Worm (Caenorhabditis elegans) whole organism, late embryonic: ENCODE results near the gene R01H2.7.
A peak's percentile ranks its signal among the peaks of the same experiment; 100 is the strongest.

Source experiments
- C08G9.2 ChIP-seq: sonication (generic microtip); optimal IDR thresholded peaks from 2 replicates; lab custom pipeline; 2016; ENCODE audit warnings: mild to moderate bottlenecking, missing genetic modification characterization, moderate library complexity, missing compliant biosample characterization
- C38D4.7 ChIP-seq: fragments of 200-800 bp; sonication (Bioruptor generic); optimal IDR thresholded peaks from 2 replicates; lab custom pipeline; 2018; ENCODE audit warnings: mild to moderate bottlenecking, missing genetic modification characterization, moderate library complexity, missing compliant biosample characterization
- F13H6.1 ChIP-seq: sonication (generic microtip); optimal IDR thresholded peaks from 2 replicates; lab custom pipeline; 2016; ENCODE audit warnings: missing genetic modification characterization, missing compliant biosample characterization
- K02D7.2 ChIP-seq: sonication (generic microtip); optimal IDR thresholded peaks from 2 replicates; lab custom pipeline; 2017; ENCODE audit warnings: mild to moderate bottlenecking, missing genetic modification characterization, missing compliant biosample characterization
- T23F11.4 ChIP-seq: fragments of 200-800 bp; sonication (Bioruptor generic); optimal IDR thresholded peaks from 2 replicates; lab custom pipeline; 2018; ENCODE audit warnings: mild to moderate bottlenecking, missing genetic modification characterization, missing compliant biosample characterization
- Y22D7AL.16 ChIP-seq: sonication (generic microtip); optimal IDR thresholded peaks from 2 replicates; lab custom pipeline; 2016; ENCODE audit warnings: missing genetic modification characterization, missing compliant biosample characterization
- ahr-1 ChIP-seq: sonication (generic microtip); optimal IDR thresholded peaks from 2 replicates; lab custom pipeline; 2016; ENCODE audit warnings: missing genetic modification characterization, missing compliant biosample characterization
- ama-1 ChIP-seq: fragments of 150-350 bp; optimal IDR thresholded peaks from 2 replicates; lab custom pipeline; 2014
- ceh-14 ChIP-seq: sonication (generic microtip); optimal IDR thresholded peaks from 2 replicates; lab custom pipeline; 2016; ENCODE audit warnings: missing genotype, missing genetic modification characterization, missing compliant biosample characterization
- ceh-18 ChIP-seq: sonication (generic microtip); optimal IDR thresholded peaks from 2 replicates; lab custom pipeline; 2016; ENCODE audit warnings: missing genetic modification characterization, missing compliant biosample characterization
- ceh-19 ChIP-seq: fragments of 200-800 bp; sonication (Bioruptor generic); optimal IDR thresholded peaks from 2 replicates; lab custom pipeline; 2018; ENCODE audit warnings: mild to moderate bottlenecking, missing genetic modification characterization, missing compliant biosample characterization
- ceh-24 ChIP-seq: sonication (generic microtip); optimal IDR thresholded peaks from 2 replicates; lab custom pipeline; 2016; ENCODE audit warnings: mild to moderate bottlenecking, missing genetic modification characterization, missing compliant biosample characterization
- ceh-31 ChIP-seq: sonication (generic microtip); optimal IDR thresholded peaks from 2 replicates; lab custom pipeline; 2016; ENCODE audit warnings: missing genetic modification characterization, missing compliant biosample characterization
- ceh-34 ChIP-seq: sonication (generic microtip); optimal IDR thresholded peaks from 2 replicates; lab custom pipeline; 2016; ENCODE audit warnings: mild to moderate bottlenecking, missing genetic modification characterization, missing compliant biosample characterization
- ceh-45 ChIP-seq: fragments of 200-800 bp; sonication (Bioruptor generic); IDR thresholded peaks from 2 replicates; pipeline ENCODE4 v1.3.6; 2022; ENCODE audit warnings: missing genetic modification reagents, missing genetic modification characterization, missing compliant biosample characterization
- ceh-48 ChIP-seq: sonication (generic microtip); optimal IDR thresholded peaks from 2 replicates; lab custom pipeline; 2016; ENCODE audit warnings: missing genetic modification characterization, inconsistent platforms, missing compliant biosample characterization
- ceh-6 ChIP-seq: fragments of 200-800 bp; sonication (Bioruptor generic); optimal IDR thresholded peaks from 2 replicates; lab custom pipeline; 2018; ENCODE audit warnings: mild to moderate bottlenecking, missing genetic modification characterization, missing compliant biosample characterization
- ceh-9 ChIP-seq: sonication (generic microtip); optimal IDR thresholded peaks from 2 replicates; lab custom pipeline; 2016; ENCODE audit warnings: mild to moderate bottlenecking, missing genetic modification characterization, inconsistent platforms, missing compliant biosample characterization
- che-1 ChIP-seq: sonication (generic microtip); optimal IDR thresholded peaks from 2 replicates; lab custom pipeline; 2016; ENCODE audit warnings: mild to moderate bottlenecking, missing genetic modification characterization, missing compliant biosample characterization
- dve-1 ChIP-seq: sonication (generic microtip); optimal IDR thresholded peaks from 2 replicates; lab custom pipeline; 2017; ENCODE audit warnings: antibody characterized with exemption, mild to moderate bottlenecking, missing genetic modification characterization, missing compliant biosample characterization
- elt-2 ChIP-seq: sonication (generic microtip); optimal IDR thresholded peaks from 2 replicates; lab custom pipeline; 2016; ENCODE audit warnings: missing genetic modification reagents, missing genetic modification characterization, missing compliant biosample characterization
- ets-4 ChIP-seq: sonication (generic microtip); optimal IDR thresholded peaks from 2 replicates; lab custom pipeline; 2016; ENCODE audit warnings: missing genetic modification characterization, missing compliant biosample characterization
- fax-1 ChIP-seq: sonication (generic microtip); optimal IDR thresholded peaks from 2 replicates; lab custom pipeline; 2016; ENCODE audit warnings: missing genotype, missing genetic modification characterization, missing compliant biosample characterization
- fkh-10 ChIP-seq: fragments of 150-350 bp; optimal IDR thresholded peaks from 2 replicates; lab custom pipeline; 2014; ENCODE audit warnings: missing biosample characterization, missing genetic modification reagents, missing genetic modification characterization
- hlh-13 ChIP-seq: fragments of 200-800 bp; sonication (Bioruptor generic); optimal IDR thresholded peaks from 2 replicates; lab custom pipeline; 2018; ENCODE audit warnings: mild to moderate bottlenecking, missing genetic modification characterization, missing compliant biosample characterization
- hlh-15 ChIP-seq: sonication (generic microtip); optimal IDR thresholded peaks from 2 replicates; lab custom pipeline; 2016; ENCODE audit warnings: missing genetic modification characterization, missing compliant biosample characterization
- hlh-30 ChIP-seq: sonication (generic microtip); optimal IDR thresholded peaks from 2 replicates; lab custom pipeline; 2017; ENCODE audit warnings: antibody characterized with exemption, missing genetic modification characterization, missing compliant biosample characterization; ENCODE audit not compliant: insufficient read depth
- hlh-6 ChIP-seq: sonication (generic microtip); optimal IDR thresholded peaks from 2 replicates; lab custom pipeline; 2016; ENCODE audit warnings: missing genotype, missing genetic modification characterization, missing compliant biosample characterization
- hlh-8 ChIP-seq: sonication (generic microtip); optimal IDR thresholded peaks from 2 replicates; lab custom pipeline; 2016; ENCODE audit warnings: missing genotype, missing genetic modification characterization, missing compliant biosample characterization
- lim-6 ChIP-seq: sonication (generic microtip); optimal IDR thresholded peaks from 2 replicates; lab custom pipeline; 2016; ENCODE audit warnings: missing genetic modification characterization, missing compliant biosample characterization
- lin-11 ChIP-seq: fragments of 200-800 bp; sonication (Bioruptor generic); optimal IDR thresholded peaks from 2 replicates; lab custom pipeline; 2018; ENCODE audit warnings: mild to moderate bottlenecking, missing genetic modification characterization, missing compliant biosample characterization
- madf-2 ChIP-seq: sonication (generic microtip); optimal IDR thresholded peaks from 2 replicates; lab custom pipeline; 2017; ENCODE audit warnings: missing genetic modification characterization, missing compliant biosample characterization
- mec-3 ChIP-seq: sonication (generic microtip); optimal IDR thresholded peaks from 2 replicates; lab custom pipeline; 2016; ENCODE audit warnings: borderline replicate concordance, missing genetic modification characterization, missing compliant biosample characterization
- nfya-1 ChIP-seq: sonication (generic microtip); optimal IDR thresholded peaks from 2 replicates; lab custom pipeline; 2017; ENCODE audit warnings: missing genetic modification characterization, mild to moderate bottlenecking, missing compliant biosample characterization, antibody characterized with exemption, moderate library complexity
- nhr-232 ChIP-seq: sonication (generic microtip); optimal IDR thresholded peaks from 2 replicates; lab custom pipeline; 2016; ENCODE audit warnings: missing genetic modification characterization, missing compliant biosample characterization
- npax-4 ChIP-seq: sonication (generic microtip); optimal IDR thresholded peaks from 2 replicates; lab custom pipeline; 2016; ENCODE audit warnings: missing genetic modification characterization, missing compliant biosample characterization
- odd-2 ChIP-seq: sonication (generic microtip); optimal IDR thresholded peaks from 2 replicates; lab custom pipeline; 2017; ENCODE audit warnings: antibody characterized with exemption, mild to moderate bottlenecking, missing genetic modification characterization, missing compliant biosample characterization
- pag-3 ChIP-seq: sonication (generic microtip); optimal IDR thresholded peaks from 2 replicates; lab custom pipeline; 2016; ENCODE audit warnings: missing compliant biosample characterization, missing genetic modification characterization, borderline replicate concordance
- pqm-1 ChIP-seq: sonication (generic microtip); optimal IDR thresholded peaks from 2 replicates; lab custom pipeline; 2016; ENCODE audit warnings: missing genetic modification characterization, missing compliant biosample characterization
- pros-1 ChIP-seq: fragments of 150-350 bp; optimal IDR thresholded peaks from 2 replicates; lab custom pipeline; 2014; ENCODE audit warnings: missing biosample characterization, missing genetic modification reagents, missing genetic modification characterization
- rnt-1 ChIP-seq: sonication (generic microtip); optimal IDR thresholded peaks from 2 replicates; lab custom pipeline; 2016; ENCODE audit warnings: missing genetic modification characterization, missing compliant biosample characterization
- sdc-2 ChIP-seq: sonication (generic microtip); optimal IDR thresholded peaks from 2 replicates; lab custom pipeline; 2016; ENCODE audit warnings: missing genotype, missing genetic modification characterization, missing compliant biosample characterization
- sox-2 ChIP-seq: fragments of 200-800 bp; sonication (Bioruptor generic); IDR thresholded peaks from 2 replicates; pipeline ENCODE4 v1.3.6; 2022; ENCODE audit warnings: missing genetic modification reagents, missing genetic modification characterization, missing compliant biosample characterization
- syd-9 ChIP-seq: sonication (generic microtip); optimal IDR thresholded peaks from 2 replicates; lab custom pipeline; 2016; ENCODE audit warnings: mild to moderate bottlenecking, missing genetic modification characterization, moderate library complexity, missing compliant biosample characterization
- tbx-2 ChIP-seq: sonication (generic microtip); optimal IDR thresholded peaks from 2 replicates; lab custom pipeline; 2016; ENCODE audit warnings: missing genetic modification characterization, missing compliant biosample characterization
- unc-42 ChIP-seq: sonication (generic microtip); optimal IDR thresholded peaks from 2 replicates; lab custom pipeline; 2016; ENCODE audit warnings: missing genotype, missing genetic modification characterization, missing compliant biosample characterization
- unc-55 ChIP-seq: sonication (generic microtip); optimal IDR thresholded peaks from 2 replicates; lab custom pipeline; 2017; ENCODE audit warnings: missing biosample characterization, missing genetic modification reagents, missing genetic modification characterization
- unc-86 ChIP-seq: sonication (generic microtip); optimal IDR thresholded peaks from 2 replicates; lab custom pipeline; 2016; ENCODE audit warnings: missing genetic modification characterization, missing compliant biosample characterization
- zip-5 ChIP-seq: sonication (generic microtip); optimal IDR thresholded peaks from 2 replicates; lab custom pipeline; 2016; ENCODE audit warnings: missing genetic modification characterization, missing compliant biosample characterization
- ztf-16 ChIP-seq: sonication (generic microtip); optimal IDR thresholded peaks from 2 replicates; lab custom pipeline; 2017; ENCODE audit warnings: missing genetic modification characterization, missing compliant biosample characterization

R01H2.7 gene

DNA sequence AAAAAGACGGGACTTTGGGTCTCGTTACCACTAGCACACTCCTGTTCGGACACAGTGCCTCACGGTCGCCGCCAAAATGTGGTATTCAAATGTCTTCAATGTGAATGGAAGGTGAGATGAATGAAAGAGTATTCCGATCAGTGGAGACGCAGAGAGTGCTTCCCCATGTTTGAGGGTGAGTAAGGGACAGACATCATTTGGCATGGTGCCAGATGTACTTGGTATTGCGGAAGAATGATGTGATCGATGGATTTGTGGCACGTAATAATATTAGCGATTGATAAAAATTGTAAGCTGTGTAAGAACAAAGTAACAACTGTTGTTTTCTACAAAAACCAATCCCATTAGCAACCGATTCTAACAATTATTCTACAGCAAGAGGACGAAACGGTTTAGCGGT lies 13.5 kb downstream of the R01H2.7 start:
- TF ChIP-seq C38D4.7 (no peak), unc-86 (no peak), che-1 (tag; lab: Kevin White, UChicago) (no peak), elt-2 (no peak), K02D7.2 (tag; lab: Kevin White, UChicago) (no peak)

DNA sequence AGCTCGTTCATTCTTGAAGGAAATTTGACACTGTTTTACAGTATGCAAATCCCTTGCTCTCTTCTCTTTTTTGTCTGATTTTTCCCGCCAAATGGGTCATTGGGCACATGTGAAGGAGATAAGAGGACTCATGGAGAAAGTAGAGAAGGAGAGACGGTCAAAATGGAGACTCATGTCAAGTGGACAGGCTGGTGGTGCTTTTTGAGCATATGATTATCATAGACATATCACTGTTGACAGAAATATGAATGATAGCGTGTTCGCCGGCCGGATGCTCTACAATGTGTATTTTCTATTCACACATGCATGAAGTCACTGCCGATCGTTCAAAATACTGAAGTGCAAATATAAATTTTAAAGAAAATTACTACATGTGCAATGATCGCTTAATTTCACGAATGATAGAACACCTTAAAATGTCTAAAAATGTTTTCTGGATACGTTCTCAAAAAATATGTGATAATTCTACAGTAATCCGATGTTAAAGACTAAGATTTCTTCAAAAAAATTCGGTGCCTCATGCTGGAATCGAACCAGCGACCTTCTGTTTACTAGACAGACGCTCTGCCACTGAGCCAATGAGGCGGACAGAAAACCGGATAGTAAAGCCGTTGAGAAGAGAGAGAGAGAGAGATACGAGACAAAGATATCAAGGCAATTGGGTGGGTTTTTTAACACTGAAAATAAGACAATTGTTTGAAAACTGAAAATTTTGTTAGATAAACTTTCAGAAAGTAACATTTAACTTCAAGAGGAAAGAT lies 15.3 kb downstream of the R01H2.7 start:
- TF ChIP-seq ets-4 (tag; lab: Kevin White, UChicago) (no peak), npax-4 (peak; percentile 13), lin-11 (tag; lab: Kevin White, UChicago) (peak; percentile 42), pqm-1 (tag; lab: Kevin White, UChicago) (no peak), ceh-45 (GFP tag; lab: Robert Waterston, UW) (no peak), C38D4.7 (peak; percentile 49), ceh-24 (tag; lab: Kevin White, UChicago) (no peak), fax-1 (no peak), nhr-232 (tag; lab: Kevin White, UChicago) (peak; percentile 35), mec-3 (tag; lab: Kevin White, UChicago) (no peak), ceh-18 (tag; lab: Kevin White, UChicago) (peak; percentile 12), ama-1 (no peak), pag-3 (no peak), syd-9 (tag; lab: Kevin White, UChicago) (peak; percentile 25), hlh-13 (GFP tag; lab: Kevin White, UChicago) (no peak), Y22D7AL.16 (tag; lab: Kevin White, UChicago) (peak; percentile 23), zip-5 (tag; lab: Kevin White, UChicago) (no peak), hlh-6 (peak; percentile 75), ceh-14 (tag; lab: Kevin White, UChicago) (no peak), ceh-34 (tag; lab: Kevin White, UChicago) (no peak), rnt-1 (tag; lab: Kevin White, UChicago) (no peak), hlh-8 (tag; lab: Kevin White, UChicago) (no peak), lim-6 (no peak), ceh-48 (tag; lab: Kevin White, UChicago) (no peak), K02D7.2 (tag; lab: Kevin White, UChicago) (no peak), pros-1 (tag; lab: Kevin White, UChicago) (no peak), odd-2 (tag; lab: Kevin White, UChicago) (no peak), hlh-15 (tag; lab: Kevin White, UChicago) (peak; percentile 3), fkh-10 (GFP tag; lab: Kevin White, UChicago) (no peak), ceh-9 (no peak), hlh-30 (tag; lab: Kevin White, UChicago) (no peak), C08G9.2 (no peak), tbx-2 (tag; lab: Kevin White, UChicago) (peak; percentile 6), ztf-16 (peak; percentile 24), unc-42 (tag; lab: Kevin White, UChicago) (no peak), ahr-1 (tag; lab: Kevin White, UChicago) (peak; percentile 17), sdc-2 (tag; lab: Kevin White, UChicago) (no peak), F13H6.1 (tag; lab: Kevin White, UChicago) (peak; percentile 10), unc-55 (GFP tag; lab: Kevin White, UChicago) (no peak), nfya-1 (tag; lab: Kevin White, UChicago) (peak; percentile 38), dve-1 (tag; lab: Kevin White, UChicago) (peak; percentile 45), T23F11.4 (no peak), elt-2 (peak; percentile 8), che-1 (tag; lab: Kevin White, UChicago) (peak; percentile 41), sox-2 (GFP tag; lab: Robert Waterston, UW) (no peak), ceh-31 (tag; lab: Kevin White, UChicago) (no peak), madf-2 (tag; lab: Kevin White, UChicago) (no peak), ceh-19 (GFP tag; lab: Kevin White, UChicago) (no peak), ceh-6 (peak; percentile 55)
